Worm (Caenorhabditis elegans) whole organism, mixed stage, embryonic: Measurements from ENCODE around the gene fan-1.

ENCODE experiments used
- elt-3 ChIP-seq: fragments of 150-350 bp; optimal IDR thresholded peaks from 2 replicates; lab custom pipeline; 2014; ENCODE audit warnings: missing biosample characterization, missing genetic modification characterization
- flh-1 ChIP-seq: fragments of 200-800 bp; sonication (Bioruptor generic); optimal IDR thresholded peaks from 2 replicates; lab custom pipeline; 2018; ENCODE audit warnings: mild to moderate bottlenecking, missing genetic modification characterization, moderate library complexity, missing compliant biosample characterization
- lin-32 ChIP-seq: fragments of 200-800 bp; sonication (Bioruptor generic); optimal IDR thresholded peaks from 2 replicates; lab custom pipeline; 2018; ENCODE audit warnings: mild to moderate bottlenecking, missing genetic modification characterization, missing compliant biosample characterization
- mab-5 ChIP-seq: fragments of 150-350 bp; optimal IDR thresholded peaks from 2 replicates; lab custom pipeline; 2014; ENCODE audit warnings: missing biosample characterization, missing genetic modification characterization
- nhr-28 ChIP-seq: fragments of 150-350 bp; optimal IDR thresholded peaks from 2 replicates; lab custom pipeline; 2014; ENCODE audit warnings: missing biosample characterization, missing genetic modification characterization
- pha-4 ChIP-seq: fragments of 150-350 bp; optimal IDR thresholded peaks from 2 replicates; lab custom pipeline; 2018; ENCODE audit warnings: missing biosample characterization, missing genetic modification reagents, missing genetic modification characterization
- snpc-4 ChIP-seq: fragments of 150-350 bp; optimal IDR thresholded peaks from 2 replicates; lab custom pipeline; 2014; ENCODE audit warnings: missing biosample characterization, missing genetic modification characterization
- unc-39 ChIP-seq: fragments of 150-350 bp; optimal IDR thresholded peaks from 2 replicates; lab custom pipeline; 2014; ENCODE audit warnings: missing biosample characterization, missing genetic modification characterization
- unc-62 ChIP-seq: fragments of 150-350 bp; optimal IDR thresholded peaks from 2 replicates; lab custom pipeline; 2014; ENCODE audit warnings: missing biosample characterization, missing genetic modification reagents, missing genetic modification characterization
- ztf-11 ChIP-seq: fragments of 150-350 bp; optimal IDR thresholded peaks from 2 replicates; lab custom pipeline; 2014; ENCODE audit warnings: missing biosample characterization, missing genetic modification characterization

ce11 chrIV:6554865-6555264, 6.4 kb downstream of the fan-1 start:
- no peak for TF ChIP-seq flh-1
- no peak for TF ChIP-seq snpc-4 (tag; lab: Kevin White, UChicago)
- TF ChIP-seq nhr-28 (tag; lab: Kevin White, UChicago) = no peak
- TF ChIP-seq unc-39 (tag; lab: Kevin White, UChicago) = no peak
- no peak for TF ChIP-seq mab-5
- no peak for TF ChIP-seq elt-3
- no peak for TF ChIP-seq unc-62 (GFP tag; lab: Kevin White, UChicago)
- TF ChIP-seq pha-4 = no peak
- no peak for TF ChIP-seq ztf-11 (tag; lab: Kevin White, UChicago)
- TF ChIP-seq lin-32 (GFP tag; lab: Kevin White, UChicago) = no peak
